Worm (Caenorhabditis elegans): Measurements from ENCODE around the gene clec-8.
A peak's percentile ranks its signal among the peaks of the same experiment; 100 is the strongest.

Gene clec-8

DNA sequence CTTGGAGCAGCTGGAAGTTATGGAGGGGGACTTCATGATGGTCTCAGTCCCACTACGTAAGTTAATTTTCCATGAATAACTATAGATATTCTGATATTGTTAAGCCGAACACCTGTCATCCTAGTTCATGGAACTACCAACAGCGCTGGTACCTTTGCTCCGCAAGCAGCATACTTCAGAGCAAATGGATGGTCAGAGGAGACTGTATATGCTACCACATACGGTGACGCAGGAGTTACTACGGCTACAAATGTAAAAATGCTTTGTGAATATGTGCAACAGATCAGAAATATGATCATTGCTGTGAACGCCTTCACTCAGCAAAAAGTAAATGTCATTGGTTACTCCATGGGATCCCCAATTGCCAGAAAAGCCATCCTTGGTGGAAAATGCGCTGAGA, 28.2 kb upstream of the clec-8 start:
- TF ChIP-seq egl-27 (tag; optimal IDR thresholded peaks at IDR 0.05) (no peak), ama-1 (optimal IDR thresholded peaks at IDR 0.05) (no peak)

- TF ChIP-seq elt-3 (tag; optimal IDR thresholded peaks at IDR 0.05) (no peak), ztf-11 (tag; optimal IDR thresholded peaks at IDR 0.05) (no peak), nhr-67 (tag; optimal IDR thresholded peaks at IDR 0.05) (no peak), ceh-28 (tag; optimal IDR thresholded peaks at IDR 0.05) (peak; percentile 78), aly-2 (tag; optimal IDR thresholded peaks at IDR 0.05) (no peak), nfya-1 (tag; optimal IDR thresholded peaks at IDR 0.05; ENCODE audit: insufficient read depth) (peak; percentile 46), lin-15B (tag; optimal IDR thresholded peaks at IDR 0.05) (peak; percentile 81), ceh-82 (tag; optimal IDR thresholded peaks at IDR 0.05) (no peak), sea-2 (GFP tag; optimal IDR thresholded peaks at IDR 0.05) (no peak), egl-27 (tag; optimal IDR thresholded peaks at IDR 0.05) (no peak), elt-2 (tag; optimal IDR thresholded peaks at IDR 0.05) (peak; percentile 5), hmg-11 (tag; optimal IDR thresholded peaks at IDR 0.05) (peak; percentile 43), pqm-1 (tag; optimal IDR thresholded peaks at IDR 0.05) (no peak), mml-1 (tag; optimal IDR thresholded peaks at IDR 0.05) (no peak), nhr-28 (tag; optimal IDR thresholded peaks at IDR 0.05) (no peak), nhr-76 (tag; optimal IDR thresholded peaks at IDR 0.05) (no peak), egl-5 (tag; optimal IDR thresholded peaks at IDR 0.05) (peak; percentile 37), R02D3.7 (tag; optimal IDR thresholded peaks at IDR 0.05) (no peak), nhr-23 (tag; optimal IDR thresholded peaks at IDR 0.05) (peak; percentile 0), ceh-16 (tag; optimal IDR thresholded peaks at IDR 0.05) (no peak), nhr-43 (tag; optimal IDR thresholded peaks at IDR 0.05; ENCODE audit: poor library complexity, severe bottlenecking) (no peak), ZK546.5 (tag; optimal IDR thresholded peaks at IDR 0.05) (no peak), ama-1 (optimal IDR thresholded peaks at IDR 0.05) (no peak), tbx-2 (tag; optimal IDR thresholded peaks at IDR 0.05) (no peak), nhr-25 (tag; optimal IDR thresholded peaks at IDR 0.05) (peak; percentile 56), eor-1 (tag; optimal IDR thresholded peaks at IDR 0.05) (no peak), snpc-4 (tag; optimal IDR thresholded peaks at IDR 0.05) (no peak), unc-39 (tag; optimal IDR thresholded peaks at IDR 0.05) (no peak), nhr-12 (tag; optimal IDR thresholded peaks at IDR 0.05) (no peak), jun-1 (tag; optimal IDR thresholded peaks at IDR 0.05) (no peak), pha-4 (tag; optimal IDR thresholded peaks at IDR 0.05) (peak; percentile 23), nhr-77 (tag; optimal IDR thresholded peaks at IDR 0.05) (no peak), mdl-1 (tag; optimal IDR thresholded peaks at IDR 0.05) (no peak)
Observed at ce11 chrII:12603667-12604621, 26.1 kb upstream of the clec-8 start, which contains the start of the genes ceh-100 and lips-15. Gene ceh-100 (minus strand): TSS chrII:12603680. Gene lips-15 (plus strand): TSS chrII:12604386.

DNA sequence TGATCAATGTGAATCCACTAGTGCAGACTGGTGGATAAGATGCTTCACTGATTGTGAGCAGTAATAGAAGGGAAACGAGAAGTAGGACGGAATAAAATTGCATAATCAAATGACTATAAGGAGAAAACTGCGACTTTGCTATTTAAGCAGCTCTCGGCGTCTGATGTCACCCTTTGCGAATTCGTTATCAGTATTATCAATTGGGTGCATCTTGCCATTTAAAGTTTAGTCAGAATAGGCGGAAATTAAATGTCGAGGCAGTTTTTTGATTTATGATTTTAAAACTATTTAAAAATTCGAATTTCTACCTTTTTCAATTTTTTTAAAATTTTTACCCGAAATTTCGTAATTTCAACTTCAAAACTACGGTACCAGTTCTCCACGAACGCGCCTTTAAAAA, 3.1 kb upstream of the clec-8 start, which contains the start of gene clec-4:
Gene clec-4 (minus strand): TSS at position 162 of the 400 bp plus-strand sequence.
- no peak for TF ChIP-seq nhr-23 (tag; optimal IDR thresholded peaks at IDR 0.05)
- TF ChIP-seq elt-1 (tag; optimal IDR thresholded peaks at IDR 0.05), result no peak
- TF ChIP-seq fos-1 (tag; optimal IDR thresholded peaks at IDR 0.05), result no peak
- no peak for TF ChIP-seq hmg-11 (tag; optimal IDR thresholded peaks at IDR 0.05)
- TF ChIP-seq pqm-1 (tag; optimal IDR thresholded peaks at IDR 0.05), result peak; percentile 63
- TF ChIP-seq mdl-1 (tag; optimal IDR thresholded peaks at IDR 0.05), result no peak
- no peak for TF ChIP-seq fkh-10 (GFP tag; optimal IDR thresholded peaks at IDR 0.05)
- TF ChIP-seq nhr-77 (tag; optimal IDR thresholded peaks at IDR 0.05), result no peak
- peak; percentile 31 for TF ChIP-seq elt-2 (tag; optimal IDR thresholded peaks at IDR 0.05)
- TF ChIP-seq jun-1 (tag; optimal IDR thresholded peaks at IDR 0.05), result no peak
- no peak for TF ChIP-seq elt-3 (tag; optimal IDR thresholded peaks at IDR 0.05)

DNA sequence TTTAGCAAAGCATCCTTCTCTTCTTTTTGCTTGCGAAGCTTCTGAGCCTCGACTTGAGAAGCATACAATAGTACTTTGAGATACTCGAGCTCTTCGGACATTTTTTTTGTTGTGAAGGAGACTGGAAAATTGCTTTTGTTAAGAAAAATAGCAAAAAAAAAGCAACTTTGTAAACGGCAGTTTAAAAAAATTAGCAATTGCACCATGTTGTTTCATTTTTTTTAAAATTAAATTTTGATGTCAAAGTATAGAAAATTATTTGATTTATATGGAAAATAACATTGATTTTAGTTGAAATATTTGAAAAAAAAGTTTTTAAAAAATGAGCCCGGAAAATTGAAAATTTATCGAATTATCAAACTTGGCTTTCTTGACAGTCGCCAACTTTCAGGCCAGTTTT, 3.2 kb downstream of the clec-8 start, which contains the start of gene Y38E10A.3:
Gene Y38E10A.3 (minus strand): TSS at position 101 of the 400 bp plus-strand sequence.
- TF ChIP-seq nhr-237 (tag; optimal IDR thresholded peaks at IDR 0.05) (no peak), ceh-82 (tag; optimal IDR thresholded peaks at IDR 0.05) (no peak), ztf-11 (tag; optimal IDR thresholded peaks at IDR 0.05) (no peak), mdl-1 (tag; optimal IDR thresholded peaks at IDR 0.05) (no peak), nhr-77 (tag; optimal IDR thresholded peaks at IDR 0.05) (no peak), lin-15B (tag; optimal IDR thresholded peaks at IDR 0.05) (no peak), daf-12 (tag; optimal IDR thresholded peaks at IDR 0.05) (no peak), ceh-16 (tag; optimal IDR thresholded peaks at IDR 0.05) (no peak), fkh-2 (tag; optimal IDR thresholded peaks at IDR 0.05) (no peak), R02D3.7 (tag; optimal IDR thresholded peaks at IDR 0.05) (no peak), nhr-11 (tag; optimal IDR thresholded peaks at IDR 0.05) (no peak)

Data from whole organism, L3 larva.